Fruit fly (Drosophila melanogaster) whole organism, embryonic: ENCODE data around the gene sima.

ENCODE experiments used
- Atf-2 ChIP-seq: fragments of 200-800 bp; sonication (Bioruptor generic); optimal IDR thresholded peaks from 2 replicates; lab custom pipeline; 2016; ENCODE audit warnings: missing biosample characterization, missing genetic modification characterization
- CG11085 ChIP-seq: fragments of 200-800 bp; sonication (Bioruptor generic); IDR thresholded peaks from 2 replicates; pipeline ENCODE4 v1.3.6; 2022; ENCODE audit warnings: missing biosample characterization, missing genetic modification characterization
- CG12744 ChIP-seq: fragments of 200-800 bp; sonication (Bioruptor generic); optimal IDR thresholded peaks from 2 replicates; lab custom pipeline; 2016; ENCODE audit warnings: missing biosample characterization, missing genetic modification characterization
- CG13624 ChIP-seq: fragments of 200-800 bp; sonication (Bioruptor generic); optimal IDR thresholded peaks from 2 replicates; lab custom pipeline; 2016; ENCODE audit warnings: missing biosample characterization, missing genetic modification characterization
- CG14050 ChIP-seq: fragments of 200-800 bp; sonication (Bioruptor generic); IDR thresholded peaks from 3 replicates; pipeline ENCODE4 v1.3.6; 2022; ENCODE audit warnings: missing biosample characterization, missing genetic modification characterization
- CG18011 ChIP-seq: fragments of 200-800 bp; sonication (Bioruptor generic); optimal IDR thresholded peaks from 2 replicates; lab custom pipeline; 2017; ENCODE audit warnings: missing biosample characterization, missing genetic modification characterization, mild to moderate bottlenecking, moderate library complexity, missing genotype
- CG2199 ChIP-seq: fragments of 200-800 bp; sonication (Bioruptor generic); IDR thresholded peaks from 3 replicates; pipeline ENCODE4 v1.3.6; 2022; ENCODE audit warnings: missing biosample characterization, missing genetic modification characterization
- CG2712 ChIP-seq: fragments of 200-800 bp; optimal IDR thresholded peaks from 3 replicates; lab custom pipeline; 2019; ENCODE audit warnings: missing biosample characterization, mild to moderate bottlenecking, missing genetic modification characterization, moderate library complexity
- CG31224 ChIP-seq: fragments of 200-800 bp; sonication (Bioruptor generic); IDR thresholded peaks from 2 replicates; pipeline ENCODE4 v1.3.6; 2022; ENCODE audit warnings: missing biosample characterization, missing genetic modification characterization
- CG32532 ChIP-seq: fragments of 200-800 bp; sonication (Bioruptor generic); IDR thresholded peaks from 2 replicates; pipeline ENCODE4 v1.3.6; 2022; ENCODE audit warnings: missing biosample characterization, missing genetic modification characterization
- CG4617 ChIP-seq: fragments of 200-800 bp; sonication (Bioruptor generic); optimal IDR thresholded peaks from 3 replicates; lab custom pipeline; 2016; ENCODE audit warnings: missing biosample characterization, missing genetic modification characterization, borderline replicate concordance
- CG8290 ChIP-seq, 3 experiments: fragments of 200-800 bp; sonication (Bioruptor generic); optimal IDR thresholded peaks; 2 replicates each; lab custom pipeline; 2016 to 2019; ENCODE audit warnings: missing biosample characterization in 3 of 3, missing genetic modification characterization in 3 of 3, mild to moderate bottlenecking in 2 of 3, moderate library complexity in 1 of 3
- CG9609 ChIP-seq: fragments of 200-800 bp; sonication (Bioruptor generic); optimal IDR thresholded peaks from 3 replicates; lab custom pipeline; 2016; ENCODE audit warnings: missing biosample characterization, missing genetic modification characterization
- D19B ChIP-seq: fragments of 200-800 bp; sonication (Bioruptor generic); optimal IDR thresholded peaks from 2 replicates; lab custom pipeline; 2017; ENCODE audit warnings: missing biosample characterization, mild to moderate bottlenecking, missing genetic modification characterization
- E2f2 ChIP-seq: fragments of 200-800 bp; sonication (Bioruptor generic); IDR thresholded peaks from 2 replicates; pipeline ENCODE4 v1.3.6; 2022; ENCODE audit warnings: missing biosample characterization, missing genetic modification characterization
- Ets65A ChIP-seq: fragments of 200-800 bp; sonication (Bioruptor generic); peaks from one replicate; lab custom pipeline; 2016; ENCODE audit warnings: missing biosample characterization, missing genetic modification characterization
- H2.0 ChIP-seq: fragments of 200-800 bp; sonication (Bioruptor generic); IDR thresholded peaks from 2 replicates; pipeline ENCODE4 v1.3.6; 2022; ENCODE audit warnings: missing biosample characterization, missing genetic modification characterization
- MESR4 ChIP-seq: fragments of 200-800 bp; sonication (Bioruptor generic); optimal IDR thresholded peaks from 2 replicates; lab custom pipeline; 2018; ENCODE audit warnings: missing biosample characterization, mild to moderate bottlenecking, missing genetic modification characterization, moderate library complexity
- Nf-YA ChIP-seq: fragments of 200-800 bp; sonication (Bioruptor generic); IDR thresholded peaks from 2 replicates; pipeline ENCODE4 v1.3.6; 2022; ENCODE audit warnings: missing biosample characterization, missing genetic modification characterization
- Nf-YB ChIP-seq: fragments of 200-800 bp; sonication (Bioruptor generic); optimal IDR thresholded peaks from 3 replicates; lab custom pipeline; 2019; ENCODE audit warnings: missing biosample characterization, mild to moderate bottlenecking, missing genetic modification characterization, moderate library complexity
- Ptx1 ChIP-seq: fragments of 200-800 bp; sonication (Bioruptor generic); IDR thresholded peaks from 2 replicates; pipeline ENCODE4 v1.3.6; 2022; ENCODE audit warnings: missing biosample characterization, missing genetic modification characterization
- Rfx ChIP-seq: fragments of 200-800 bp; sonication (Bioruptor generic); IDR thresholded peaks from 2 replicates; pipeline ENCODE4 v1.3.6; 2022; ENCODE audit warnings: missing biosample characterization, missing genetic modification characterization
- bbx ChIP-seq: fragments of 200-800 bp; sonication (Bioruptor generic); IDR thresholded peaks from 2 replicates; pipeline ENCODE4 v1.3.6; 2022; ENCODE audit warnings: missing biosample characterization, missing genetic modification characterization; ENCODE audit not compliant: partially characterized antibody
- bsh ChIP-seq, 2 experiments: fragments of 200-800 bp; sonication (Bioruptor generic); optimal IDR thresholded peaks; 2 replicates each; lab custom pipeline; 2017 to 2018; ENCODE audit warnings: mild to moderate bottlenecking in 2 of 2, missing biosample characterization in 2 of 2, missing genetic modification characterization in 2 of 2, moderate library complexity in 1 of 2
- btn ChIP-seq: fragments of 200-800 bp; sonication (Bioruptor generic); optimal IDR thresholded peaks from 2 replicates; lab custom pipeline; 2016; ENCODE audit warnings: missing biosample characterization, missing genetic modification characterization
- cas ChIP-seq: fragments of 200-800 bp; sonication (Bioruptor generic); IDR thresholded peaks from 2 replicates; pipeline ENCODE4 v1.3.6; 2022; ENCODE audit warnings: missing biosample characterization, missing genetic modification characterization
- cg ChIP-seq: fragments of 200-800 bp; sonication (Bioruptor generic); optimal IDR thresholded peaks from 3 replicates; lab custom pipeline; 2019; ENCODE audit warnings: missing biosample characterization, mild to moderate bottlenecking, missing genetic modification characterization, moderate library complexity
- chinmo ChIP-seq: fragments of 200-800 bp; sonication (Bioruptor generic); IDR thresholded peaks from 4 replicates; pipeline ENCODE4 v1.3.6; 2022; ENCODE audit warnings: missing biosample characterization, missing genetic modification characterization; ENCODE audit not compliant: partially characterized antibody
- chm ChIP-seq: fragments of 200-800 bp; sonication (Bioruptor generic); IDR thresholded peaks from 2 replicates; pipeline ENCODE4 v1.3.6; 2022; ENCODE audit warnings: missing biosample characterization, missing genetic modification characterization
- croc ChIP-seq: fragments of 200-800 bp; sonication (Bioruptor generic); conservative IDR thresholded peaks from 3 replicates; pipeline ENCODE4 v1.3.6; 2022; ENCODE audit warnings: missing biosample characterization, missing genetic modification characterization
- crol ChIP-seq: fragments of 200-800 bp; sonication (Bioruptor generic); IDR thresholded peaks from 2 replicates; pipeline ENCODE4 v1.3.6; 2022; ENCODE audit warnings: missing biosample characterization, missing genetic modification characterization
- crp ChIP-seq, 2 experiments: fragments of 200-800 bp; sonication (Bioruptor generic); optimal IDR thresholded peaks; 2 replicates in 1 of 2; 3 replicates in 1 of 2; lab custom pipeline; 2017; ENCODE audit warnings: missing biosample characterization in 2 of 2, missing genetic modification characterization in 2 of 2, mild to moderate bottlenecking in 1 of 2, moderate library complexity in 1 of 2
- dimm ChIP-seq: fragments of 200-800 bp; sonication (Bioruptor generic); IDR thresholded peaks from 2 replicates; pipeline ENCODE4 v1.3.6; 2022; ENCODE audit warnings: missing biosample characterization, missing genetic modification characterization
- ftz-f1 ChIP-seq: fragments of 200-800 bp; sonication (Bioruptor generic); optimal IDR thresholded peaks from 2 replicates; lab custom pipeline; 2016; ENCODE audit warnings: missing biosample characterization, missing genetic modification characterization
- insv ChIP-seq, 2 experiments: fragments of 200-800 bp; sonication (Bioruptor generic); optimal IDR thresholded peaks; 3 replicates each; lab custom pipeline; 2016 to 2018; ENCODE audit warnings: missing biosample characterization in 2 of 2, missing genetic modification characterization in 2 of 2
- inv ChIP-seq: fragments of 200-800 bp; sonication (Bioruptor generic); IDR thresholded peaks from 2 replicates; pipeline ENCODE4 v1.3.6; 2022; ENCODE audit warnings: missing biosample characterization, missing genetic modification characterization; ENCODE audit not compliant: partially characterized antibody
- klu ChIP-seq: fragments of 200-800 bp; sonication (Bioruptor generic); IDR thresholded peaks from 2 replicates; pipeline ENCODE4 v1.3.6; 2022; ENCODE audit warnings: missing biosample characterization, missing genetic modification characterization
- nmo ChIP-seq: fragments of 200-800 bp; sonication (Bioruptor generic); optimal IDR thresholded peaks from 2 replicates; lab custom pipeline; 2018; ENCODE audit warnings: missing biosample characterization, mild to moderate bottlenecking, missing genetic modification characterization, moderate library complexity
- otp ChIP-seq: fragments of 200-800 bp; sonication (Bioruptor generic); IDR thresholded peaks from 3 replicates; pipeline ENCODE4, ENCODE4 v1.3.6; 2022; ENCODE audit warnings: missing biosample characterization, missing genetic modification characterization
- pho ChIP-seq: fragments of 200-800 bp; sonication (Bioruptor generic); optimal IDR thresholded peaks from 2 replicates; lab custom pipeline; 2016; ENCODE audit warnings: missing biosample characterization, missing genetic modification characterization
- pnt ChIP-seq: fragments of 200-800 bp; sonication (Bioruptor generic); optimal IDR thresholded peaks from 3 replicates; lab custom pipeline; 2016; ENCODE audit warnings: missing biosample characterization, missing genetic modification characterization
- prd ChIP-seq, 3 experiments: fragments of >200 bp in 2 of 3; fragments of 200-800 bp in 1 of 3; sonication (Bioruptor generic) in 1 of 3; optimal IDR thresholded peaks in 2 of 3; IDR thresholded peaks in 1 of 3; 2 replicates in 2 of 3; 3 replicates in 1 of 3; pipeline versions ENCODE4 v1.3.6 to Lab custom; 2017 to 2022; ENCODE audit warnings: missing biosample characterization in 1 of 3, missing genetic modification characterization in 1 of 3
- sd ChIP-seq: fragments of 200-800 bp; sonication (Bioruptor generic); optimal IDR thresholded peaks from 3 replicates; lab custom pipeline; 2018; ENCODE audit warnings: missing biosample characterization, mild to moderate bottlenecking, missing genetic modification characterization, moderate library complexity
- sima ChIP-seq: fragments of 200-800 bp; sonication (Bioruptor generic); optimal IDR thresholded peaks from 2 replicates; lab custom pipeline; 2016; ENCODE audit warnings: missing biosample characterization, missing genetic modification characterization
- sob ChIP-seq: fragments of 200-800 bp; sonication (Bioruptor generic); IDR thresholded peaks from 2 replicates; pipeline ENCODE4 v1.3.6; 2022; ENCODE audit warnings: missing biosample characterization, missing genetic modification characterization
- sug ChIP-seq: fragments of 200-800 bp; optimal IDR thresholded peaks from 2 replicates; lab custom pipeline; 2019; ENCODE audit warnings: missing biosample characterization, mild to moderate bottlenecking, missing genetic modification characterization, moderate library complexity
- tin ChIP-seq: fragments of 200-800 bp; sonication (Bioruptor generic); optimal IDR thresholded peaks from 3 replicates; lab custom pipeline; 2016; ENCODE audit warnings: missing biosample characterization, missing genetic modification characterization
- unc-4 ChIP-seq: fragments of 200-800 bp; sonication (Bioruptor generic); IDR thresholded peaks from 2 replicates; pipeline ENCODE4 v1.3.6; 2022; ENCODE audit warnings: missing biosample characterization, missing genetic modification characterization; ENCODE audit not compliant: partially characterized antibody
- unpg ChIP-seq: fragments of 200-800 bp; sonication (Bioruptor generic); optimal IDR thresholded peaks from 3 replicates; lab custom pipeline; 2018; ENCODE audit warnings: missing biosample characterization, mild to moderate bottlenecking, missing genetic modification characterization, moderate library complexity

Gene sima

DNA sequence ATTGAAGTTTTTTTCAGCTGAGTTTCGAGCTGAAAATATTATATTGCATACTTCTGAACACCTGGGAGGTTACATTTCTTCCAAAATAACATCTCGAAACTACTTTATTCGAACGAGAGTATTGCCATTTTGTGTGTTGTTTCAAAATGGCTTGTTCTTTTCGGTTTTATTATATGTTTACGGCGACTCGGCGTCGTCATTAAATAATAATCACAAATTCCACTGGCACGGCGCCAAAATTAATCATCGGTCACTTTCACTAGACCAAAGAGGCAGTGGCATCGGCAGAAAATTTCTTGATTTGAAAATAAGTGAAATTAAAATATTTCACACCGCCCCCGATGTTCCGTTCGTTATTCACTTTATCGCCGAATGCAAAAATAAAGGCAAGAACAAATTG, 7.7 kb upstream of the sima start (continued):
- TF ChIP-seq chm (no peak), crp (GFP tag; optimal IDR thresholded peaks at IDR 0.05; lab: Kevin White, UChicago) (no peak), Rfx (GFP tag; lab: Robert Waterston, UW) (0 out of 2 replicates have a peak, but pooled peaks have one; percentile 15), pho (no peak), CG13624 (GFP tag; lab: Kevin White, UChicago) (no peak), btn (GFP tag; lab: Kevin White, UChicago) (no peak), sd (peak; percentile 67), chinmo (GFP tag; lab: Robert Waterston, UW) (no peak), otp (GFP tag; lab: Robert Waterston, UW) (no peak), unpg (GFP tag; lab: Kevin White, UChicago) (no peak), E2f2 (GFP tag; lab: Robert Waterston, UW) (no peak), nmo (GFP tag; lab: Kevin White, UChicago) (no peak)
- TF ChIP-seq, all 482 proteins: peak for 6

DNA sequence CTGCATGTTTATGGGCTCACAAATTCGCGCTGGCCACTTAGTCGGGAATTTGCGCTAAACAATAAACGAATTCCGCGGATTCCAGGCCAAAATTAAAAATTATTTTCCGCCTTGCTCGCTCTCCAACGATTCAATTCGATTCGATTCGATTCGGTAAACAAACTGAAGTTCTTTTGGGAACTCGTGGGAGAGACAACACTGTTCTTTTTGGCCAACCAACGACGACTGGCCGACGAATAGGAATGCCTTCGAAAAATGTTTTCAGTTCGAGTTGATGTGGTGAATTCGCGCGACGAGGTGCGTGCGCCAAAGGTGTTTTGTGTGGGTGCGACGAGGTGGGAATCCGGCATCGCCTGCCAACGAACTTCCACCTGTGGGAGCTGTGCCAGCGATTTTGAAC, 6.2 kb upstream of the sima start, which contains the start of gene CG15528:
TSS of gene CG15528 (minus strand) at position 180 of the 400 bp plus-strand sequence.
- TF ChIP-seq Ptx1 (no peak), sima (GFP tag; lab: Kevin White, UChicago) (no peak), Nf-YB (GFP tag; lab: Kevin White, UChicago) (no peak), CG14050 (GFP tag; lab: Robert Waterston, UW) (no peak), sob (GFP tag; lab: Robert Waterston, UW) (no peak), CG32532 (GFP tag; lab: Robert Waterston, UW) (0 out of 2 replicates have a peak, but pooled peaks have one; percentile 7), Ets65A (GFP tag; lab: Kevin White, UChicago) (peak; percentile 70), klu (GFP tag; lab: Robert Waterston, UW) (no peak), H2.0 (no peak), CG2712 (tag; lab: Kevin White, UChicago) (no peak), CG4617 (GFP tag; lab: Kevin White, UChicago) (no peak), bsh (GFP tag; optimal IDR thresholded peaks at IDR 0.05; lab: Kevin White, UChicago) (no peak), dimm (GFP tag; lab: Robert Waterston, UW) (no peak), unc-4 (GFP tag; lab: Robert Waterston, UW) (no peak), chinmo (GFP tag; lab: Robert Waterston, UW) (0 out of 4 replicates have a peak, but pooled peaks have one; percentile 41), prd (optimal IDR thresholded peaks at IDR 0.05; lab: Kevin White, UChicago) (no peak), prd (GFP tag; IDR thresholded peaks at IDR 0.05; lab: Robert Waterston, UW) (no peak), CG11085 (GFP tag; lab: Robert Waterston, UW) (no peak), croc (GFP tag; lab: Robert Waterston, UW) (no peak), cas (GFP tag; lab: Robert Waterston, UW) (no peak), MESR4 (GFP tag; lab: Kevin White, UChicago) (no peak), CG31224 (GFP tag; lab: Robert Waterston, UW) (no peak), sug (tag; lab: Kevin White, UChicago) (no peak), insv (GFP tag; optimal IDR thresholded peaks at IDR 0.05; lab: Kevin White, UChicago) (no peak), pnt (GFP tag; lab: Kevin White, UChicago) (no peak), bbx (peak; percentile 18; the same call in 1 of the 2 replicates), cg (GFP tag; lab: Kevin White, UChicago) (no peak), sd (peak; percentile 88), CG8290 (GFP tag; optimal IDR thresholded peaks at IDR 0.05; lab: Kevin White, UChicago) (no peak), CG8290 (tag; optimal IDR thresholded peaks at IDR 0.05; lab: Kevin White, UChicago) (peak in 1 of 2 experiments; percentile 4), crol (GFP tag; lab: Robert Waterston, UW) (no peak), D19B (no peak), tin (GFP tag; lab: Kevin White, UChicago) (no peak), ftz-f1 (GFP tag; lab: Kevin White, UChicago) (no peak), CG18011 (GFP tag; lab: Kevin White, UChicago) (no peak), CG9609 (GFP tag; lab: Kevin White, UChicago) (no peak), chm (no peak), CG2199 (GFP tag; lab: Robert Waterston, UW) (no peak), CG12744 (no peak), Atf-2 (GFP tag; lab: Kevin White, UChicago) (no peak), Nf-YA (GFP tag; lab: Robert Waterston, UW) (no peak), inv (GFP tag; lab: Robert Waterston, UW) (no peak)
